Worm (Caenorhabditis elegans) whole organism, L2 larva: Measurements from ENCODE around the gene let-805.

Experiments
- lin-39 ChIP-seq: fragments of 150-350 bp; optimal IDR thresholded peaks from 2 replicates; lab custom pipeline; 2014; ENCODE audit warnings: missing biosample characterization, missing genetic modification reagents, missing genetic modification characterization
- nhr-237 ChIP-seq: fragments of 150-350 bp; optimal IDR thresholded peaks from 2 replicates; lab custom pipeline; 2014; ENCODE audit warnings: missing biosample characterization, missing genetic modification characterization

DNA sequence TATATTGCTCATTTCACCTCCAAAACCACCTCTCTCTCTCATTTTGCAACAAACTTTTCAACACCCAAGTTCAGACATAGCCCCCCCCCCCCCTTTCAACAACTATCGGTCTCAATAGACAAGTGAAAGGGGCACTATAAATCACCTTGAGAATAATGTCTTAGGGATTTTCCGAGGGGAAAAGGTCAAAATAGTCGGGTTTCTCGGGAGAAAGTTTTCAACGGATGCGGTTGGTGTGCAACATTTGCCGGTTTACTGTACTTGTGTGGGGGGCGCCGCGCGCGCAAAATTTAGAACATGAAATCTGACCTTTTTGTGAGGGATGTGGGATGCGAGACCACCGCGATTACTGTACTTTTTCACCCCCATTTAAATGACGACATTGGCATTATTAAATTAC is 23.3 kb upstream of the let-805 start:
- TF ChIP-seq lin-39 (no peak), nhr-237 (tag; lab: Kevin White, UChicago) (no peak)
